Worm (Caenorhabditis elegans) whole organism, L4 larva: Measurements from ENCODE around the gene rps-22.

Experiments used
- F10B5.3 ChIP-seq: sonication (generic microtip); optimal IDR thresholded peaks from 2 replicates; lab custom pipeline; 2016; ENCODE audit warnings: mild to moderate bottlenecking, missing genetic modification characterization, missing compliant biosample characterization
- F37D6.2 ChIP-seq: sonication (generic microtip); optimal IDR thresholded peaks from 2 replicates; lab custom pipeline; 2016; ENCODE audit warnings: mild to moderate bottlenecking, missing genetic modification characterization, missing compliant biosample characterization
- T20F7.1 ChIP-seq: fragments of 200-800 bp; sonication (Bioruptor generic); optimal IDR thresholded peaks from 2 replicates; lab custom pipeline; 2018; ENCODE audit warnings: mild to moderate bottlenecking, missing genetic modification characterization, missing compliant biosample characterization
- ZK546.5 ChIP-seq, 2 experiments: sonication (generic microtip); optimal IDR thresholded peaks; 2 replicates each; lab custom pipeline; 2017; ENCODE audit warnings: missing biosample characterization in 2 of 2, missing genetic modification characterization in 2 of 2
- aha-1 ChIP-seq: fragments of 150-350 bp; peaks from one replicate; lab custom pipeline; 2014; ENCODE audit warnings: missing biosample characterization, missing genetic modification characterization
- ama-1 ChIP-seq: fragments of 150-350 bp; optimal IDR thresholded peaks from 2 replicates; lab custom pipeline; 2014; ENCODE audit warnings: inconsistent platforms, mixed read lengths
- daf-12 ChIP-seq: fragments of 150-350 bp; optimal IDR thresholded peaks from 2 replicates; lab custom pipeline; 2014; ENCODE audit warnings: missing biosample characterization, missing genetic modification reagents, missing genetic modification characterization
- dmd-6 ChIP-seq: fragments of 200-800 bp; sonication (Bioruptor generic); IDR thresholded peaks from 2 replicates; pipeline ENCODE4 v1.3.6; 2022; ENCODE audit warnings: missing genetic modification reagents, missing genetic modification characterization, missing compliant biosample characterization
- dmd-8 ChIP-seq: fragments of 200-800 bp; sonication (Bioruptor generic); IDR thresholded peaks from 2 replicates; pipeline ENCODE4 v1.3.6; 2022; ENCODE audit warnings: missing genetic modification characterization, missing compliant biosample characterization
- dmd-9 ChIP-seq: fragments of 200-800 bp; sonication (Bioruptor generic); IDR thresholded peaks from 2 replicates; pipeline ENCODE4 v1.3.6; 2022; ENCODE audit warnings: missing genetic modification reagents, missing genetic modification characterization, missing compliant biosample characterization
- dve-1 ChIP-seq: sonication (generic microtip); optimal IDR thresholded peaks from 2 replicates; lab custom pipeline; 2017; ENCODE audit warnings: antibody characterized with exemption, mild to moderate bottlenecking, missing genetic modification characterization, missing compliant biosample characterization; ENCODE audit not compliant: insufficient read depth
- egl-27 ChIP-seq: sonication (generic microtip); optimal IDR thresholded peaks from 3 replicates; lab custom pipeline; 2017; ENCODE audit warnings: missing biosample characterization, missing genetic modification reagents, missing genetic modification characterization
- egl-43 ChIP-seq: fragments of 200-800 bp; sonication (Bioruptor generic); IDR thresholded peaks from 2 replicates; pipeline ENCODE4 v1.3.6; 2022; ENCODE audit warnings: missing genetic modification reagents, missing genetic modification characterization, missing compliant biosample characterization
- gei-8 ChIP-seq: fragments of 200-800 bp; sonication (Bioruptor generic); optimal IDR thresholded peaks from 2 replicates; lab custom pipeline; 2018; ENCODE audit warnings: mild to moderate bottlenecking, missing genetic modification characterization, missing compliant biosample characterization
- hmg-1.1 ChIP-seq: fragments of 200-800 bp; sonication (Bioruptor generic); IDR thresholded peaks from 2 replicates; pipeline ENCODE4 v1.3.6; 2022; ENCODE audit warnings: missing genetic modification reagents, missing genetic modification characterization, missing compliant biosample characterization
- jun-1 ChIP-seq: fragments of 150-350 bp; optimal IDR thresholded peaks from 2 replicates; lab custom pipeline; 2014; ENCODE audit warnings: missing biosample characterization, missing genetic modification reagents, missing genetic modification characterization
- lin-29 ChIP-seq: fragments of 200-800 bp; sonication (Bioruptor generic); IDR thresholded peaks from 2 replicates; pipeline ENCODE4 v1.3.6; 2022; ENCODE audit warnings: missing genetic modification reagents, missing genetic modification characterization, missing compliant biosample characterization
- lir-3 ChIP-seq: sonication (generic microtip); optimal IDR thresholded peaks from 2 replicates; lab custom pipeline; 2016; ENCODE audit warnings: mild to moderate bottlenecking, missing genetic modification characterization, missing compliant biosample characterization
- mdl-1 ChIP-seq, 2 experiments: fragments of 150-350 bp in 1 of 2; sonication (generic microtip) in 1 of 2; optimal IDR thresholded peaks; 2 replicates each; lab custom pipeline; 2014 to 2017; ENCODE audit warnings: missing biosample characterization in 2 of 2, missing genetic modification characterization in 2 of 2
- nhr-42 ChIP-seq: fragments of 200-800 bp; sonication (Bioruptor generic); IDR thresholded peaks from 2 replicates; pipeline ENCODE4 v1.3.6; 2022; ENCODE audit warnings: missing genetic modification characterization, missing compliant biosample characterization
- nhr-76 ChIP-seq: fragments of 150-350 bp; optimal IDR thresholded peaks from 2 replicates; lab custom pipeline; 2014; ENCODE audit warnings: missing biosample characterization, missing genetic modification characterization
- rbr-2 ChIP-seq: sonication (generic microtip); optimal IDR thresholded peaks from 2 replicates; lab custom pipeline; 2016; ENCODE audit warnings: missing genotype, missing genetic modification characterization, missing compliant biosample characterization
- set-16 ChIP-seq: fragments of 200-800 bp; sonication (Bioruptor generic); IDR thresholded peaks from 2 replicates; pipeline ENCODE4 v1.3.6; 2022; ENCODE audit warnings: missing genetic modification reagents, missing genetic modification characterization, missing compliant biosample characterization
- skn-1 ChIP-seq: fragments of 150-350 bp; optimal IDR thresholded peaks from 2 replicates; lab custom pipeline; 2014; ENCODE audit warnings: missing biosample characterization, missing genetic modification characterization
- spr-1 ChIP-seq: sonication (generic microtip); optimal IDR thresholded peaks from 2 replicates; lab custom pipeline; 2016; ENCODE audit warnings: mild to moderate bottlenecking, missing genetic modification characterization, missing compliant biosample characterization
- tra-1 ChIP-seq: fragments of 200-800 bp; sonication (Bioruptor generic); IDR thresholded peaks from 2 replicates; pipeline ENCODE4 v1.3.6; 2022; ENCODE audit warnings: missing genetic modification reagents, missing genetic modification characterization, missing compliant biosample characterization
- unc-62 ChIP-seq, 3 experiments: fragments of 150-350 bp in 1 of 3; sonication (generic microtip); optimal IDR thresholded peaks in 2 of 3; peaks in 1 of 3; 1 replicate in 1 of 3; 2 replicates in 2 of 3; lab custom pipeline; 2014 to 2017; ENCODE audit warnings: missing biosample characterization in 3 of 3, missing genetic modification characterization in 3 of 3, missing genetic modification reagents in 3 of 3, missing genotype in 1 of 3
- vab-7 ChIP-seq: fragments of 200-800 bp; sonication (Bioruptor generic); IDR thresholded peaks from 2 replicates; pipeline ENCODE4 v1.3.6; 2022; ENCODE audit warnings: missing genetic modification reagents, missing genetic modification characterization, missing compliant biosample characterization
- zfp-2 ChIP-seq: sonication (generic microtip); optimal IDR thresholded peaks from 2 replicates; lab custom pipeline; 2016; ENCODE audit warnings: mild to moderate bottlenecking, missing genetic modification characterization, missing compliant biosample characterization

The rps-22 gene

DNA sequence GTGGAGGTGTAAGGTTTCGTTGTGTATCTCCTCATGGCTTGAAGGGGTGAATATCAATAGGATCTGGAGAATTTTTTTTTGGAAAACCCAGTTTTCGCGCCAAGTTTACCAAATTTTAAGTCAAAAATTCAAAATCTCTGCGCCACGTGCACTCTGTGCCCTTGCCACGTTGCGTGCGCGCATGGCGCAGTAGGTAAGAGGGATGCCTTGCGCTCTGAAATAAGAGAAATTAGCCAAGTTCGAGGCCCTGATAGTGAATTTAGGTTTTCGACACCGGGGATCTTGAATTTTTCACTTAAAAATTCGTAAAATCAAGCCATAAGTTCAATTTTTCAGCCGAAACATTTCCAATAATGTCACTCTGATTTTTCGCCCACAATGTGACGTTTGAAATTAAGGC, 31.1 kb downstream of the rps-22 start:
- TF ChIP-seq vab-7 (GFP tag; lab: Robert Waterston, UW) (peak; percentile 35; the same call in 1 of the 2 replicates), zfp-2 (tag; lab: Kevin White, UChicago) (no peak)

DNA sequence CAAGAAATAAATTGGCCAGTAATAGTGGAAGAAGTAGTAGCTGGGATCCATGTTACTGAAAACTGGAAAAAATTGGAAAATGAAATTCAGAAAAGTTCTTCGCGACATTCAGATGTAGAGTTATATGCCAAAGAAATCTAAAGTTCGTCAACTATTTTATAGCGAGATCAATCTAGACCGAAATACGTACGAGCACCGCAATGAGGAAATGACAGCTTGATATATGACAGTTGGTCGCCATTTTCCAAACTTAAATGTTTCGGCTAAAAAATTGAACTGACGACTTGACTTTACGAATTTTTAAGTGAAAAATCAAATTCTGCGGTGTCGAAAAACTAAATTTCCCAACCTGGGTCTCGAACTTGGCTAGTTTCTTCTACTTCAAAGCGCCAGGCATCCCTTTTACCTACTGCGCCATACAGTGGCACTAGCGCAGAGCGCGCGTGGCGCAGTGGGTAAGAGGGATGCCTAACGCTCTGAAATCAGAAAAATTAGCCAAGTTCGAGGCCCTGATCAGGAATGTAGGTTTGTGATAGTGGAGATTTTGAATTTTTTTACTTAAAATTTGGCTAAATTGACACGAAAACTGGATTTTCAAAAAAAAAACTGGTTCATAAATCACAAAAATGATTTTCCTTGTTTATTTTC, 32.4 kb downstream of the rps-22 start, which contains the start of gene srd-66:
srd-66 (minus strand) TSS at position 51 of the 648 bp plus-strand sequence.
- TF ChIP-seq aha-1, result no peak
- no peak for TF ChIP-seq unc-62 (GFP tag; optimal IDR thresholded peaks at IDR 0.05 in 1 of 2; lab: Kevin White, UChicago)
- no peak for TF ChIP-seq unc-62 (tag; optimal IDR thresholded peaks at IDR 0.05; lab: Kevin White, UChicago)
- TF ChIP-seq ZK546.5 (tag; optimal IDR thresholded peaks at IDR 0.05; lab: Kevin White, UChicago), result no peak
- TF ChIP-seq skn-1 (tag; lab: Kevin White, UChicago), result no peak
- TF ChIP-seq jun-1, result no peak
- no peak for TF ChIP-seq T20F7.1
- TF ChIP-seq nhr-76 (tag; lab: Kevin White, UChicago), result no peak
- no peak for TF ChIP-seq mdl-1 (tag; optimal IDR thresholded peaks at IDR 0.05; lab: Kevin White, UChicago)
- no peak for TF ChIP-seq F37D6.2 (tag; lab: Kevin White, UChicago)

DNA sequence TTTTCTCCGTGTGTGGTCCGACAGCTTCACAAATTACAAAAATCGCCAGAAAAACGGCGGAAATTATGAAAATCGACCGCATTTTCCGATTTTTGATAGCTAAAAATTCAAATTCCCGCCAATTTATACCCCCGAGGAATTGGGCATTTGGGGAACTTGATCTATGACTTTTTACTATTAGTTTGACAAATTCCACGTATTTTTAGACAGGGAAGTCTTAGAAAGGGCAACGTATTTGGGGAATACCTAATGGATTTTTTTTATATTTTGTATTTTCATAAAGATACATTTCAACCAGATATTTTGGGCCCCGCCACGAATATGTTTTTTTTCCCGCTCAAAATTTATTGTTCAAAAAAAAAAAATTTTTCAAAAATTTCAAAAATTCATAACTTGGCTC, 34.5 kb downstream of the rps-22 start, which contains the start of gene Y39A3B.7:
Y39A3B.7 (minus strand) TSS at position 101 of the 400 bp plus-strand sequence.
- TF ChIP-seq zfp-2 (tag; lab: Kevin White, UChicago) (no peak), T20F7.1 (no peak), dmd-9 (GFP tag; lab: Robert Waterston, UW) (no peak), spr-1 (tag; lab: Kevin White, UChicago) (no peak)

DNA sequence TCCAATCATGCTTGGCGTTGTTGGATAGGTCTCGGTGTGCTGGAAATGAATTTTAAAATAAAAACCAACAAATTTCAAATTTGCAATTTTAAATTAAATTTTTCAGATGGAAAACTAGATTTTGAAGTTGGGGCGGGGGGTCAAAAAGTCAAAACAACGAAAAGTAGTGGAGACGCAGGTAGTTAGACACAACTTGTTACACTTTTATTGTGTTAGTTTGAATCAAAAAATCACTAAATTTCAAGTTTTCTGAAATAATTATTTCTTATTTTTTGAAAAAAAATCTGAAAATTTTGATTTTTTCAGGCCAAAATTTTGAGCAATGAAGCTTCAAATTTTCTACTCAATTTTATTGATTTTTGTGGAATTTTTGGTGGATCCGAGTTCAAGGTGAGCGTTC, 37.4 kb downstream of the rps-22 start, which contains the start of gene Y39A3B.8:
Y39A3B.8 (plus strand) TSS at position 301 of the 400 bp plus-strand sequence.
- no peak for TF ChIP-seq dmd-6 (GFP tag; lab: Robert Waterston, UW)
- TF ChIP-seq ama-1 (lab: Kevin White, UChicago), result no peak
- TF ChIP-seq daf-12 (tag; lab: Kevin White, UChicago), result no peak
- TF ChIP-seq F10B5.3, result no peak
- no peak for TF ChIP-seq set-16 (GFP tag; lab: Robert Waterston, UW)
- TF ChIP-seq unc-62 (GFP tag; optimal IDR thresholded peaks at IDR 0.05 in 1 of 2; lab: Kevin White, UChicago), result peak in 1 of 2 experiments; percentile 34
- TF ChIP-seq unc-62 (tag; optimal IDR thresholded peaks at IDR 0.05; lab: Kevin White, UChicago), result no peak

DNA sequence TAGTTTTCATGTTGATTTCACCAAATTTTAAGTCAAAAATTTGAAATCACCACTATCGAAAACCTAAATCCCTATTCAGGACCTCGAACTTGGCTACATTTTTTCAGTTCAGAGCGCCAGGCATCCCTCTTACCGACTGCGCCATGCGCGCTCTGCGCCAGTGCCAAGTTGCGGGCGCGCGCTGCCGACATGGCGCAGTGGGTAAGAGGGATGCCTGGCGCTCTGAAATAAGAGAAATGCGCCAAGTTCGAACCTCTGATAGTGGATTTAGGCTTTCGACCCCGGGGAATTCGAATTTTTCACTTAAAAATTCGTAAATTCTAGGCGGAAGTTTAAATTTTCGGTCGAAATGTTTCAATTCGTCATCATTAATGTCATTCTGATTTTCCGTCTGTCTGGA, 39.6 kb downstream of the rps-22 start:
- TF ChIP-seq set-16 (GFP tag; lab: Robert Waterston, UW), result peak; percentile 60
- TF ChIP-seq egl-27 (tag; lab: Kevin White, UChicago), result no peak
- TF ChIP-seq, all 104 proteins: peak for 1

DNA sequence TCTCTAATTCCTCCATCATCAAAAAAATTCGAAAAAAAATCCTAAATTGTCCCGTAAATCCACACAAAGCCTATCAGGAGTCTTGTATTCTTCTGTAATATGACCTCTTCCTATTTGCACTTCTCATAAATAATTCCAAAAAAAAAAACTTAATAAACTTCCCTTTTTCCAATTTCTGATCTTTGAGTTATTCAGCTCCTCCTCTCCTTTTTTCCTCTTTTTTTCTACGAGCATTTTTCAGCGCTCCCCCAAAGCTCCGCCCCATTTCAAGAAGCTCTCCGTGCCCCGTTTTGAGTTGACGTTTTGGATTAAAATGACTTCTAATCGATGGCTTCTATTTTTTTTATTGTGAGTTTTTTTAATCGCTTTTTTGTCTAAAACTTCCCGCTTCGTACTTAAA, 47.2 kb downstream of the rps-22 start, which contains the start of gene lgc-42:
lgc-42 (plus strand) TSS at position 301 of the 400 bp plus-strand sequence.
- TF ChIP-seq hmg-1.1 (GFP tag; lab: Robert Waterston, UW) (no peak), egl-27 (tag; lab: Kevin White, UChicago) (no peak), dve-1 (no peak), egl-43 (no peak), lin-29 (GFP tag; lab: Robert Waterston, UW) (no peak), F10B5.3 (no peak), lir-3 (tag; lab: Kevin White, UChicago) (no peak), rbr-2 (tag; lab: Kevin White, UChicago) (no peak), dmd-8 (GFP tag; lab: Robert Waterston, UW) (no peak), gei-8 (GFP tag; lab: Kevin White, UChicago) (no peak), T20F7.1 (no peak), tra-1 (GFP tag; lab: Robert Waterston, UW) (no peak), nhr-42 (GFP tag; lab: Robert Waterston, UW) (no peak)
